Worm (Caenorhabditis elegans) whole organism, L1 larva: ENCODE results near the gene C14C10.10.

ENCODE experiments used
- Y116A8C.19 ChIP-seq: sonication (generic microtip); optimal IDR thresholded peaks from 2 replicates; lab custom pipeline; 2016; ENCODE audit warnings: missing compliant biosample characterization, missing genetic modification characterization, borderline replicate concordance
- aly-2 ChIP-seq: fragments of 150-350 bp; optimal IDR thresholded peaks from 2 replicates; lab custom pipeline; 2014; ENCODE audit warnings: missing biosample characterization, missing genetic modification characterization
- ama-1 ChIP-seq: fragments of 150-350 bp; optimal IDR thresholded peaks from 2 replicates; lab custom pipeline; 2014
- ceh-88 ChIP-seq: fragments of 200-800 bp; sonication (Bioruptor generic); IDR thresholded peaks from 2 replicates; pipeline ENCODE4 v1.3.6; 2022; ENCODE audit warnings: missing genetic modification characterization, missing compliant biosample characterization
- ces-1 ChIP-seq: fragments of 150-350 bp; optimal IDR thresholded peaks from 2 replicates; lab custom pipeline; 2014; ENCODE audit warnings: missing biosample characterization, missing genetic modification reagents, missing genetic modification characterization
- dsc-1 ChIP-seq: sonication (generic microtip); optimal IDR thresholded peaks from 2 replicates; lab custom pipeline; 2016; ENCODE audit warnings: mild to moderate bottlenecking, missing genetic modification characterization, missing compliant biosample characterization
- efl-1 ChIP-seq, 4 experiments: fragments of 150-350 bp; optimal IDR thresholded peaks in 3 of 4; peaks in 1 of 4; 1 replicate in 1 of 4; 2 replicates in 3 of 4; lab custom pipeline; 2014; ENCODE audit warnings: missing biosample characterization in 2 of 4, missing genetic modification characterization in 2 of 4, missing genetic modification reagents in 2 of 4
- egl-13 ChIP-seq: sonication (generic microtip); optimal IDR thresholded peaks from 2 replicates; lab custom pipeline; 2016; ENCODE audit warnings: missing genotype, missing genetic modification reagents, missing genetic modification characterization, missing compliant biosample characterization
- elt-2 ChIP-seq: sonication (generic microtip); optimal IDR thresholded peaks from 2 replicates; lab custom pipeline; 2016; ENCODE audit warnings: missing genetic modification characterization, mild to moderate bottlenecking, inconsistent platforms, missing compliant biosample characterization, missing genetic modification reagents
- ets-5 ChIP-seq: fragments of 200-800 bp; sonication (Bioruptor generic); IDR thresholded peaks from 2 replicates; pipeline ENCODE4 v1.3.6; 2022; ENCODE audit warnings: missing genetic modification characterization, missing compliant biosample characterization
- fkh-4 ChIP-seq: sonication (generic microtip); optimal IDR thresholded peaks from 2 replicates; lab custom pipeline; 2016; ENCODE audit warnings: missing compliant biosample characterization, missing genetic modification characterization, borderline replicate concordance
- grh-1 ChIP-seq: fragments of 200-800 bp; sonication (Bioruptor generic); IDR thresholded peaks from 2 replicates; pipeline ENCODE4 v1.3.6; 2022; ENCODE audit warnings: missing genetic modification reagents, missing genetic modification characterization, missing compliant biosample characterization
- hlh-4 ChIP-seq: sonication (generic microtip); optimal IDR thresholded peaks from 2 replicates; lab custom pipeline; 2016; ENCODE audit warnings: mild to moderate bottlenecking, missing genetic modification characterization, missing compliant biosample characterization
- jun-1 ChIP-seq: fragments of 150-350 bp; optimal IDR thresholded peaks from 2 replicates; lab custom pipeline; 2014; ENCODE audit warnings: missing biosample characterization, missing genetic modification reagents, missing genetic modification characterization
- lin-14 ChIP-seq: fragments of 200-800 bp; sonication (Bioruptor generic); optimal IDR thresholded peaks from 2 replicates; lab custom pipeline; 2018; ENCODE audit warnings: mild to moderate bottlenecking, missing genetic modification characterization, moderate library complexity, missing compliant biosample characterization
- lin-15B ChIP-seq: fragments of 150-350 bp; sonication (generic microtip); optimal IDR thresholded peaks from 3 replicates; lab custom pipeline; 2014; ENCODE audit warnings: missing biosample characterization, missing genetic modification characterization
- lin-35 ChIP-seq, 2 experiments: fragments of 150-350 bp; optimal IDR thresholded peaks; 2 replicates each; lab custom pipeline; 2014; ENCODE audit warnings: missing biosample characterization in 2 of 2, missing genetic modification characterization in 2 of 2, missing genetic modification reagents in 2 of 2
- lin-39 ChIP-seq: fragments of 150-350 bp; optimal IDR thresholded peaks from 2 replicates; lab custom pipeline; 2014; ENCODE audit warnings: missing biosample characterization, missing genetic modification reagents, missing genetic modification characterization
- mab-9 ChIP-seq: fragments of 200-800 bp; sonication (Bioruptor generic); IDR thresholded peaks from 2 replicates; pipeline ENCODE4 v1.3.6; 2022; ENCODE audit warnings: missing genetic modification reagents, missing genetic modification characterization, missing compliant biosample characterization
- mdl-1 ChIP-seq, 2 experiments: fragments of 150-350 bp; optimal IDR thresholded peaks; 2 replicates each; lab custom pipeline; 2014 to 2017; ENCODE audit warnings: missing biosample characterization in 2 of 2, missing genetic modification characterization in 2 of 2, inconsistent platforms in 1 of 2
- mep-1 ChIP-seq: fragments of 150-350 bp; optimal IDR thresholded peaks from 2 replicates; lab custom pipeline; 2014; ENCODE audit warnings: missing biosample characterization, missing genetic modification characterization
- nhr-20 ChIP-seq: sonication (generic microtip); optimal IDR thresholded peaks from 2 replicates; lab custom pipeline; 2016; ENCODE audit warnings: mild to moderate bottlenecking, missing genetic modification characterization, missing compliant biosample characterization
- nhr-28 ChIP-seq: fragments of 150-350 bp; optimal IDR thresholded peaks from 2 replicates; lab custom pipeline; 2014; ENCODE audit warnings: missing biosample characterization, missing genetic modification characterization
- nhr-84 ChIP-seq: sonication (generic microtip); optimal IDR thresholded peaks from 2 replicates; lab custom pipeline; 2017; ENCODE audit warnings: missing biosample characterization, missing genetic modification characterization
- nhr-85 ChIP-seq: sonication (generic microtip); peaks from one replicate; lab custom pipeline; 2016; ENCODE audit warnings: missing genetic modification characterization, inconsistent platforms, missing compliant biosample characterization
- nhr-90 ChIP-seq: sonication (generic microtip); optimal IDR thresholded peaks from 2 replicates; lab custom pipeline; 2016; ENCODE audit warnings: mild to moderate bottlenecking, missing genetic modification characterization, missing compliant biosample characterization; ENCODE audit not compliant: poor library complexity
- pag-3 ChIP-seq: sonication (generic microtip); optimal IDR thresholded peaks from 2 replicates; lab custom pipeline; 2017; ENCODE audit warnings: missing genetic modification characterization, mild to moderate bottlenecking, missing compliant biosample characterization, antibody characterized with exemption, borderline replicate concordance; ENCODE audit not compliant: insufficient read depth
- pax-3 ChIP-seq: fragments of 200-800 bp; sonication (Bioruptor generic); optimal IDR thresholded peaks from 2 replicates; lab custom pipeline; 2018; ENCODE audit warnings: mild to moderate bottlenecking, missing genetic modification characterization, moderate library complexity, missing compliant biosample characterization
- rnt-1 ChIP-seq: sonication (generic microtip); optimal IDR thresholded peaks from 2 replicates; lab custom pipeline; 2016; ENCODE audit warnings: mild to moderate bottlenecking, missing genetic modification characterization, moderate library complexity, missing compliant biosample characterization
- sup-37 ChIP-seq: fragments of 200-800 bp; sonication (Bioruptor generic); optimal IDR thresholded peaks from 2 replicates; lab custom pipeline; 2018; ENCODE audit warnings: mild to moderate bottlenecking, missing genetic modification characterization, missing compliant biosample characterization
- unc-130 ChIP-seq: fragments of 150-350 bp; optimal IDR thresholded peaks from 2 replicates; lab custom pipeline; 2017; ENCODE audit warnings: missing biosample characterization, missing genetic modification characterization, inconsistent platforms
- unc-86 ChIP-seq: sonication (generic microtip); optimal IDR thresholded peaks from 2 replicates; lab custom pipeline; 2016; ENCODE audit warnings: missing genetic modification characterization, missing compliant biosample characterization
- unc-98 ChIP-seq: fragments of 200-800 bp; sonication (Bioruptor generic); IDR thresholded peaks from 2 replicates; pipeline ENCODE4 v1.3.6; 2022; ENCODE audit warnings: missing genetic modification characterization, missing compliant biosample characterization
- vab-15 ChIP-seq: sonication (generic microtip); optimal IDR thresholded peaks from 2 replicates; lab custom pipeline; 2017; ENCODE audit warnings: missing genotype, mild to moderate bottlenecking, missing genetic modification characterization, missing compliant biosample characterization
- xbp-1 ChIP-seq: sonication (generic microtip); optimal IDR thresholded peaks from 2 replicates; lab custom pipeline; 2016; ENCODE audit warnings: missing genetic modification characterization, missing compliant biosample characterization
- zip-4 ChIP-seq: fragments of 200-800 bp; sonication (Bioruptor generic); optimal IDR thresholded peaks from 2 replicates; lab custom pipeline; 2018; ENCODE audit warnings: mild to moderate bottlenecking, missing genetic modification characterization, moderate library complexity, missing compliant biosample characterization

C14C10.10 gene

DNA sequence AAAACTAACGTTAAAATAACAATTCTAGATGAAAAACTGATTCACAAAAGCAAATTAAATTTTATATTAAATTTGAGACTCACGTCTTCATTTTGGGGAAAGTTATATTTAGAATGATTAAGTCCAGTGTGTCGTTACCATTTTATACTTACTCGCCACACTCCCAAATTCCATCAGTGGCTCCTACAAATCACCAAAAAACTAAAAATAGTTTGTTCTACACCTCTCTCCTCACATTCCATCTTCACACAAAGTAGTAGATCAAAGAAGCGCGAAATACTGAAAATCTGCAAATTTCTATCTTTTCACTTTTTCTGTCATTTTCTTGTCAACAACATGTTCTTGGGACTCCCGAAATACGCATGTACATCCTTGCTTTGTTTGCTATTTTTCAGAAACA lies 9.9 kb upstream of the C14C10.10 start, which contains the start of gene ZC116.5:
ZC116.5 (minus strand) TSS at position 101 of the 400 bp plus-strand sequence.
- no peak for TF ChIP-seq rnt-1
- TF ChIP-seq nhr-85 (tag; lab: Kevin White, UChicago) = no peak
- TF ChIP-seq zip-4 = no peak
- TF ChIP-seq unc-98 (GFP tag; lab: Robert Waterston, UW) = no peak
- TF ChIP-seq nhr-90 (tag; lab: Kevin White, UChicago) = no peak
- TF ChIP-seq lin-15B (tag; lab: Kevin White, UChicago) = no peak
- TF ChIP-seq efl-1 (optimal IDR thresholded peaks at IDR 0.05; lab: Kevin White, UChicago) = no peak
- no peak for TF ChIP-seq efl-1 (GFP tag; optimal IDR thresholded peaks at IDR 0.05 in 1 of 2; lab: Kevin White, UChicago)
- no peak for TF ChIP-seq hlh-4 (tag; lab: Kevin White, UChicago)

DNA sequence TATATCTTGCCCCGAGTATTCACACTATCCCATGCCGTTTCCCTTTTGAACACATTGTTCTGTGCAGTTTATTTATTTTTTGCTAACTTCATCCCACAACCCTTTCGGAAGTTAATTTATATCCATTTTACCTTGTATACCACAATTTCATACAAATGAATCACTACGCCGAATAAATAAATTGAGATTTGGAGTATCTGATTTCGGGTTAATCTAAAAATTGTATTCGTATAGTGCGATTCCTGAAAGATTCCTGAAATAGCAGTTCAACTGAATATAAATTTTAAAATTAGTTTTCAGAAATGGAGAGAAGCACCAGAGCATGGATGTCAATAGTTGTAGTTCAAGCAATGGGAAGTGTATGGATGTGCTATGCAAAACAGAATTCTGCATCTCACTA lies 8.2 kb upstream of the C14C10.10 start, which contains the start of gene erg-28:
erg-28 (plus strand) TSS at position 301 of the 400 bp plus-strand sequence.
- TF ChIP-seq ets-5 (GFP tag; lab: Robert Waterston, UW) (no peak), pag-3 (tag; lab: Kevin White, UChicago) (no peak), nhr-84 (tag; lab: Kevin White, UChicago) (no peak), nhr-90 (tag; lab: Kevin White, UChicago) (no peak), xbp-1 (tag; lab: Kevin White, UChicago) (no peak), sup-37 (GFP tag; lab: Kevin White, UChicago) (no peak), egl-13 (tag; lab: Kevin White, UChicago) (no peak), lin-15B (tag; lab: Kevin White, UChicago) (no peak), aly-2 (tag; lab: Kevin White, UChicago) (no peak), mab-9 (GFP tag; lab: Robert Waterston, UW) (no peak), mep-1 (no peak), Y116A8C.19 (tag; lab: Kevin White, UChicago) (no peak), ceh-88 (GFP tag; lab: Robert Waterston, UW) (no peak), lin-35 (GFP tag; optimal IDR thresholded peaks at IDR 0.05; lab: Kevin White, UChicago) (no peak), vab-15 (tag; lab: Kevin White, UChicago) (no peak), lin-14 (GFP tag; lab: Kevin White, UChicago) (no peak), unc-130 (tag; lab: Kevin White, UChicago) (no peak)
- TF ChIP-seq, all 84 proteins: peak for 0

DNA sequence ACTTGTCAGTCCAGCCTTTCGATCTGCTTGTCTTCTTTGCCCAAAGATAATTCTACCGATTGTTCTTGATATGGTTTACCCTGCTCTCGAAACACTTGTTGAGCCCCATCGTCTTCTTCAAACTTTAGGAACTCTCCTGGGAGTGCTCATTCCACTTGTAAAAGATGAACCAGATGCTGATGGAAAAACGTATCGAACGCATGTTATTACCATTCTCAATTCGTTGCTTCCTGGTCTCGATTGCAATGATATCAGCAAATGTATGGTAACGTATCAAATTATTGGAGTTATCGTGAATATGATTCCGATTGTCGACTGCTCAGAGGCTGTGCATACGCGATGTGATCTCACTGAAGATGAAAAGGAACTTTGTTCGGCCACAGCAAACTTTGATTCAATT lies 2.9 kb upstream of the C14C10.10 start:
- no peak for TF ChIP-seq lin-15B (tag; lab: Kevin White, UChicago)
- no peak for TF ChIP-seq nhr-90 (tag; lab: Kevin White, UChicago)
- no peak for TF ChIP-seq nhr-28 (tag; lab: Kevin White, UChicago)
- no peak for TF ChIP-seq lin-39
- TF ChIP-seq unc-98 (GFP tag; lab: Robert Waterston, UW) = no peak
- TF ChIP-seq ces-1 = no peak
- no peak for TF ChIP-seq dsc-1 (tag; lab: Kevin White, UChicago)
- no peak for TF ChIP-seq mdl-1 (tag; optimal IDR thresholded peaks at IDR 0.05; lab: Kevin White, UChicago)
- no peak for TF ChIP-seq pax-3 (tag; lab: Kevin White, UChicago)
- no peak for TF ChIP-seq elt-2 (tag; lab: Kevin White, UChicago)
- no peak for TF ChIP-seq ama-1 (lab: Kevin White, UChicago)
- no peak for TF ChIP-seq nhr-20 (tag; lab: Kevin White, UChicago)
- no peak for TF ChIP-seq grh-1
- TF ChIP-seq nhr-85 (tag; lab: Kevin White, UChicago) = no peak
- no peak for TF ChIP-seq zip-4
- TF ChIP-seq fkh-4 (tag; lab: Kevin White, UChicago) = no peak
- TF ChIP-seq sup-37 (GFP tag; lab: Kevin White, UChicago) = no peak
- no peak for TF ChIP-seq unc-86 (tag; lab: Kevin White, UChicago)
- no peak for TF ChIP-seq jun-1 (tag; lab: Kevin White, UChicago)
